Worm (Caenorhabditis elegans) whole organism, midembryonic: ENCODE data around the gene fbxa-137.
"Not testable (repeated sequence)": the region's sequence is repeated elsewhere in the genome, so short reads cannot be mapped to it uniquely, and the experiment has no call there.

Experiments used
- T22C8.4 ChIP-seq: fragments of 200-800 bp; sonication (Bioruptor generic); IDR thresholded peaks from 2 replicates; pipeline ENCODE4 v1.3.6; 2022; ENCODE audit warnings: missing genetic modification characterization, missing compliant biosample characterization
- cog-1 ChIP-seq: sonication (generic microtip); optimal IDR thresholded peaks from 2 replicates; lab custom pipeline; 2016; ENCODE audit warnings: missing genetic modification characterization, missing compliant biosample characterization
- flt-1 ChIP-seq: fragments of 200-800 bp; sonication (Bioruptor generic); IDR thresholded peaks from 2 replicates; pipeline ENCODE4 v1.3.6; 2022; ENCODE audit warnings: missing genetic modification characterization, missing compliant biosample characterization
- klf-2 ChIP-seq: fragments of 200-800 bp; sonication (Bioruptor generic); conservative IDR thresholded peaks from 2 replicates; pipeline ENCODE4 v1.3.6; 2022; ENCODE audit warnings: missing genetic modification reagents, missing genetic modification characterization, missing compliant biosample characterization
- med-1 ChIP-seq: sonication (generic microtip); optimal IDR thresholded peaks from 2 replicates; lab custom pipeline; 2017; ENCODE audit warnings: missing genetic modification characterization, mild to moderate bottlenecking, missing compliant biosample characterization, antibody characterized with exemption, missing genetic modification reagents; ENCODE audit not compliant: insufficient read depth
- ref-1 ChIP-seq: fragments of 200-800 bp; sonication (Bioruptor generic); conservative IDR thresholded peaks from 2 replicates; pipeline ENCODE4 v1.3.6; 2022; ENCODE audit warnings: missing genetic modification reagents, missing genetic modification characterization, missing compliant biosample characterization
- tab-1 ChIP-seq: fragments of 200-800 bp; sonication (Bioruptor generic); IDR thresholded peaks from 2 replicates; pipeline ENCODE4 v1.3.6; 2022; ENCODE audit warnings: missing genetic modification characterization, missing compliant biosample characterization
- ztf-23 ChIP-seq: fragments of 200-800 bp; sonication (Bioruptor generic); IDR thresholded peaks from 2 replicates; pipeline ENCODE4 v1.3.6; 2022; ENCODE audit warnings: missing genetic modification reagents, missing genetic modification characterization, missing compliant biosample characterization
- ztf-29 ChIP-seq: fragments of 200-800 bp; sonication (Bioruptor generic); IDR thresholded peaks from 2 replicates; pipeline ENCODE4 v1.3.6; 2022; ENCODE audit warnings: missing genetic modification reagents, missing genetic modification characterization, missing compliant biosample characterization

The fbxa-137 gene

ce11 chrV:2306383-2306782 is 27.8 kb downstream of the fbxa-137 start:
- TF ChIP-seq klf-2 (GFP tag; lab: Robert Waterston, UW) (no peak), med-1 (GFP tag; lab: Kevin White, UChicago) (no peak), ztf-23 (GFP tag; lab: Robert Waterston, UW) (no peak), ref-1 (no peak), tab-1 (no peak), ztf-29 (GFP tag; lab: Robert Waterston, UW) (no peak)

- no peak for TF ChIP-seq flt-1
- no peak for TF ChIP-seq med-1 (GFP tag; lab: Kevin White, UChicago)
- TF ChIP-seq cog-1 (tag; lab: Kevin White, UChicago): no peak
- no peak for TF ChIP-seq tab-1
- TF ChIP-seq klf-2 (GFP tag; lab: Robert Waterston, UW): no peak
- TF ChIP-seq ztf-23 (GFP tag; lab: Robert Waterston, UW): no peak
- no peak for TF ChIP-seq ztf-29 (GFP tag; lab: Robert Waterston, UW)
- TF ChIP-seq T22C8.4: no peak
These were observed 29.6 kb downstream of the fbxa-137 start for ce11 chrV:2308246-2308645.

- TF ChIP-seq cog-1 (tag; lab: Kevin White, UChicago); flt-1; med-1 (GFP tag; lab: Kevin White, UChicago): not testable (repeated sequence)
These were observed 42.4 kb downstream of the fbxa-137 start, which contains the start of gene Y19D10B.6 for ce11 chrV:2321001-2321400. Gene Y19D10B.6 (minus strand): TSS chrV:2321101.

ce11 chrV:2322466-2322865 is 43.9 kb downstream of the fbxa-137 start, which contains the start of gene pud-1.2:
Gene pud-1.2 (minus strand): TSS chrV:2322566.
- not testable (repeated sequence) for TF ChIP-seq ztf-23 (GFP tag; lab: Robert Waterston, UW); med-1 (GFP tag; lab: Kevin White, UChicago); tab-1

DNA sequence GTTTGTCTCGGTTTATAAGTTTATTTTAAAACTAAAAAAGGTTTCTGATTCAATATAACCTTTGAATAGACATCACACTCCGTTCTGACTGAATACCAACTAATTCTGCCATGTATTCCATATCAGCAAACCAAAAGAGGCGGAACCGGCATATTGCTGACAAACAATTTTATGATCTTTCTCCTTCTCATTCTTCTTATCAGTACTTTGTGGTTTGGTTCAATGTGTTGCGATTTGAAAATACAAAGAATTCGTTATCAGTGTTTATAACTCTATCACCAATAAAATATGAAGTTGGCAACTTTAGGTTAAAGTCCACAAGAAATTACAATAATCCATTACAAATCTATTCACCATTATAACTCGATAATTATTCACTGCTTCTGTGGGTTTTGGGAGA is 45.6 kb downstream of the fbxa-137 start:
- no peak for TF ChIP-seq cog-1 (tag; lab: Kevin White, UChicago)
- TF ChIP-seq ztf-23 (GFP tag; lab: Robert Waterston, UW): no peak
- TF ChIP-seq ref-1: no peak
- no peak for TF ChIP-seq tab-1
- TF ChIP-seq T22C8.4: no peak
- TF ChIP-seq ztf-29 (GFP tag; lab: Robert Waterston, UW): no peak
- no peak for TF ChIP-seq med-1 (GFP tag; lab: Kevin White, UChicago)
- TF ChIP-seq klf-2 (GFP tag; lab: Robert Waterston, UW): no peak
- no peak for TF ChIP-seq flt-1

ce11 chrV:2325052-2325451 is 46.4 kb downstream of the fbxa-137 start, which contains the start of gene pud-3:
Gene pud-3 (minus strand): TSS chrV:2325152.
- no peak for TF ChIP-seq ztf-23 (GFP tag; lab: Robert Waterston, UW)
- TF ChIP-seq klf-2 (GFP tag; lab: Robert Waterston, UW): no peak
- TF ChIP-seq cog-1 (tag; lab: Kevin White, UChicago): no peak
- no peak for TF ChIP-seq flt-1
- no peak for TF ChIP-seq ref-1

DNA sequence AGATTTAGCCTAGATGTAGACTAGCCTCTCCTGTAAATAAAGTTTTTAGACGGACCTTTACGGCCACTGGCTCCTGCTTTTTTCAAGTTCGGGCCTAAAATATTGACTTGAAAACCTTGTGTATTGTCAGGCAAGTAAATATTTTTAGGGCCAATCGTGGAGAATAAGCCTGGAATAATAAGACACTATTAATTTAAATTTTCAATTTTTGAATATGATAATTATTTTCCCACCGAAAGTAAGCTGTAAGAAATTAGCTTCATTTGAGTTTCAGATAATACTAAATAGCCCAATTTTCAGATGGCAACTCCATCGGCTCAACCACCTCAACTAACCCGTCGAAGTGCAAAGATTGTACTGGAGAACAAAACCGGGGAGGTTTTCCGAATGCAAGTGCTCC is 47.8 kb downstream of the fbxa-137 start, which contains the start of gene pud-4:
Gene pud-4 (plus strand): TSS at position 301 of the 400 bp plus-strand sequence.
- TF ChIP-seq med-1 (GFP tag; lab: Kevin White, UChicago) (no peak), klf-2 (GFP tag; lab: Robert Waterston, UW) (no peak), ref-1 (no peak), ztf-23 (GFP tag; lab: Robert Waterston, UW) (no peak), flt-1 (no peak), tab-1 (no peak), T22C8.4 (no peak), cog-1 (tag; lab: Kevin White, UChicago) (no peak), ztf-29 (GFP tag; lab: Robert Waterston, UW) (no peak)

DNA sequence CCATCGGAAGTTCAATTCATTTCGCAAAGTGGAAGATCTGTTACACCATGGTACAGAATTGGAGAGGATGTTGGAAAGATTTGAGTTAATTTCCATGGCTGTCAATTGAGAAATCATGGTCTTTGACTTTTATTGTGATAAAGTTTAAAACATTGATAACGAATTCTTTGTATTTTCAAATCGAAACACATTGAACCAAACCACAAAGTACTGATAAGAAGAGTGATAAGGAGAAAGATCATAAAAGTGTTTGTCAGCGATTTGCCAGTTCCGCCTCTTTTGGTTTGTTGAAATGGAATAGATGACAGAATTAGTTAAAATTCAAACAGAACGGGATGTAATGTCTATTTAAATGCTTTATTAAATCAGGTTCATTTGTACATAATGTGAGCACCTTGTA is 48.5 kb downstream of the fbxa-137 start:
- TF ChIP-seq T22C8.4: no peak
- no peak for TF ChIP-seq cog-1 (tag; lab: Kevin White, UChicago)
- no peak for TF ChIP-seq med-1 (GFP tag; lab: Kevin White, UChicago)
- no peak for TF ChIP-seq flt-1
- TF ChIP-seq ref-1: no peak
- TF ChIP-seq ztf-29 (GFP tag; lab: Robert Waterston, UW): no peak
- no peak for TF ChIP-seq tab-1
- TF ChIP-seq ztf-23 (GFP tag; lab: Robert Waterston, UW): no peak
- TF ChIP-seq klf-2 (GFP tag; lab: Robert Waterston, UW): no peak

DNA sequence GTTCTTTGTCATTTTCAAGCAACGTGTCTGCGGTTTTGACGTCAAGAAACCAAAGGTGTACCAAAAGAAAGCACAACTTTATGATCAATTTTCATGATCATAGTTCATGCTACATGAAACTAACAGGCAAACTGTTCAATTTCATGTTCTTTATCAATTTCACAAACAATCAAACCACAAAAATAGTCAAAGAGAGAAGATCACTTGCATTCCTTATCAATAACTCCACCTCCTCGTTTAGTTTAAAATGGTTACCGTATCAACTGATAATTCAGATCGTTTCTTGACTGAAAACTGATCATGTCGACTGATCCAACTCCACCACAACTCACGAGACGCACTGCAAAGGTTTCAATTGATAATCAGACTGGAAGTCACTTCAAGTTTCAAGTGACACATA is 51.5 kb downstream of the fbxa-137 start, which contains the start of gene pud-1.1:
Gene pud-1.1 (plus strand): TSS at position 301 of the 400 bp plus-strand sequence.
- not testable (repeated sequence) for TF ChIP-seq tab-1; ztf-23 (GFP tag; lab: Robert Waterston, UW); T22C8.4
